Fruit fly (Drosophila melanogaster) whole organism, embryonic: ENCODE results near the gene CG46308.

Experiments
- Aef1 ChIP-seq: fragments of 200-800 bp; sonication (Bioruptor generic); IDR thresholded peaks from 3 replicates; pipeline ENCODE4 v1.3.6; 2022; ENCODE audit warnings: missing biosample characterization, missing genetic modification characterization
- CG10321 ChIP-seq: fragments of 200-800 bp; sonication (Bioruptor generic); IDR thresholded peaks from 2 replicates; pipeline ENCODE4 v1.3.6; 2022; ENCODE audit warnings: missing biosample characterization, missing genetic modification characterization
- CG12104 ChIP-seq: fragments of 200-800 bp; sonication (Bioruptor generic); optimal IDR thresholded peaks from 3 replicates; lab custom pipeline; 2016; ENCODE audit warnings: missing biosample characterization, missing genetic modification characterization
- CG1233 ChIP-seq: fragments of 200-800 bp; sonication (Bioruptor generic); optimal IDR thresholded peaks from 4 replicates; lab custom pipeline; 2018; ENCODE audit warnings: missing biosample characterization, mild to moderate bottlenecking, missing genetic modification characterization
- CG12942 ChIP-seq: fragments of 200-800 bp; sonication (Bioruptor generic); optimal IDR thresholded peaks from 3 replicates; lab custom pipeline; 2016; ENCODE audit warnings: missing biosample characterization, missing genetic modification characterization
- CG14050 ChIP-seq: fragments of 200-800 bp; sonication (Bioruptor generic); IDR thresholded peaks from 3 replicates; pipeline ENCODE4 v1.3.6; 2022; ENCODE audit warnings: missing biosample characterization, missing genetic modification characterization
- CG14667 ChIP-seq: fragments of 200-800 bp; sonication (Bioruptor generic); IDR thresholded peaks from 2 replicates; pipeline ENCODE4 v1.3.6; 2022; ENCODE audit warnings: missing biosample characterization, missing genetic modification characterization
- CG17359 ChIP-seq: fragments of 200-800 bp; sonication (Bioruptor generic); optimal IDR thresholded peaks from 3 replicates; lab custom pipeline; 2018; ENCODE audit warnings: missing biosample characterization, mild to moderate bottlenecking, missing genetic modification characterization, moderate library complexity
- CG17385 ChIP-seq: fragments of 200-800 bp; sonication (Bioruptor generic); optimal IDR thresholded peaks from 3 replicates; lab custom pipeline; 2018; ENCODE audit warnings: missing biosample characterization, mild to moderate bottlenecking, missing genetic modification characterization
- CG17829 ChIP-seq: fragments of 200-800 bp; optimal IDR thresholded peaks from 2 replicates; lab custom pipeline; 2019; ENCODE audit warnings: missing biosample characterization, mild to moderate bottlenecking, missing genetic modification characterization, moderate library complexity
- CG18599 ChIP-seq: fragments of 200-800 bp; sonication (Bioruptor generic); optimal IDR thresholded peaks from 3 replicates; lab custom pipeline; 2017; ENCODE audit warnings: missing biosample characterization, missing genetic modification characterization, mild to moderate bottlenecking, moderate library complexity, missing genetic modification reagents
- CG30403 ChIP-seq: fragments of 200-800 bp; sonication (Bioruptor generic); optimal IDR thresholded peaks from 3 replicates; lab custom pipeline; 2016; ENCODE audit warnings: missing biosample characterization, missing genetic modification characterization
- CG3281 ChIP-seq: fragments of 200-800 bp; sonication (Bioruptor generic); optimal IDR thresholded peaks from 3 replicates; lab custom pipeline; 2017; ENCODE audit warnings: missing biosample characterization, mild to moderate bottlenecking, missing genetic modification characterization
- CG4328 ChIP-seq: fragments of 200-800 bp; sonication (Bioruptor generic); optimal IDR thresholded peaks from 3 replicates; lab custom pipeline; 2017; ENCODE audit warnings: missing biosample characterization, missing genetic modification reagents, missing genetic modification characterization
- CG4424 ChIP-seq: fragments of 200-800 bp; sonication (Bioruptor generic); optimal IDR thresholded peaks from 3 replicates; lab custom pipeline; 2016; ENCODE audit warnings: missing biosample characterization, missing genetic modification characterization
- CG5953 ChIP-seq: fragments of 200-800 bp; sonication (Bioruptor generic); IDR thresholded peaks from 2 replicates; pipeline ENCODE4 v1.3.6; 2022; ENCODE audit warnings: missing biosample characterization, missing genetic modification characterization
- CG7928 ChIP-seq: fragments of 200-800 bp; sonication (Bioruptor generic); optimal IDR thresholded peaks from 2 replicates; lab custom pipeline; 2017; ENCODE audit warnings: missing biosample characterization, mild to moderate bottlenecking, missing genetic modification characterization
- CG8290 ChIP-seq, 3 experiments: fragments of 200-800 bp; sonication (Bioruptor generic); optimal IDR thresholded peaks; 2 replicates each; lab custom pipeline; 2016 to 2019; ENCODE audit warnings: missing biosample characterization in 3 of 3, missing genetic modification characterization in 3 of 3, mild to moderate bottlenecking in 2 of 3, moderate library complexity in 1 of 3
- CkIIα-i1 ChIP-seq: fragments of 200-800 bp; sonication (Bioruptor generic); IDR thresholded peaks from 2 replicates; pipeline ENCODE4 v1.3.6; 2022; ENCODE audit warnings: missing biosample characterization, missing genetic modification characterization
- Dfd ChIP-seq, 2 experiments: fragments of >200 bp; optimal IDR thresholded peaks; 2 replicates each; lab custom pipeline; 2017; ENCODE audit warnings: missing biosample characterization in 2 of 2, missing genetic modification characterization in 2 of 2
- Doc3 ChIP-seq: fragments of 200-800 bp; sonication (Bioruptor generic); IDR thresholded peaks from 3 replicates; pipeline ENCODE4 v1.3.6; 2022; ENCODE audit warnings: missing biosample characterization, missing genetic modification characterization; ENCODE audit not compliant: partially characterized antibody
- Ets65A ChIP-seq: fragments of 200-800 bp; sonication (Bioruptor generic); peaks from one replicate; lab custom pipeline; 2016; ENCODE audit warnings: missing biosample characterization, missing genetic modification characterization
- Fer2 ChIP-seq: fragments of 200-800 bp; sonication (Bioruptor generic); optimal IDR thresholded peaks from 2 replicates; lab custom pipeline; 2018; ENCODE audit warnings: missing biosample characterization, mild to moderate bottlenecking, missing genetic modification characterization, moderate library complexity
- HLH54F ChIP-seq: fragments of 200-800 bp; sonication (Bioruptor generic); optimal IDR thresholded peaks from 3 replicates; lab custom pipeline; 2016; ENCODE audit warnings: missing biosample characterization, missing genetic modification characterization
- Lim3 ChIP-seq: fragments of 200-800 bp; sonication (Bioruptor generic); IDR thresholded peaks from 2 replicates; pipeline ENCODE4 v1.3.6; 2022; ENCODE audit warnings: missing biosample characterization, missing genetic modification characterization
- MESR4 ChIP-seq: fragments of 200-800 bp; sonication (Bioruptor generic); optimal IDR thresholded peaks from 2 replicates; lab custom pipeline; 2018; ENCODE audit warnings: missing biosample characterization, mild to moderate bottlenecking, missing genetic modification characterization, moderate library complexity
- Meics ChIP-seq: fragments of 200-800 bp; sonication (Bioruptor generic); optimal IDR thresholded peaks from 2 replicates; lab custom pipeline; 2017; ENCODE audit warnings: missing biosample characterization, mild to moderate bottlenecking, missing genetic modification characterization
- Ptx1 ChIP-seq: fragments of 200-800 bp; sonication (Bioruptor generic); IDR thresholded peaks from 2 replicates; pipeline ENCODE4 v1.3.6; 2022; ENCODE audit warnings: missing biosample characterization, missing genetic modification characterization
- Sox100B ChIP-seq: fragments of 200-800 bp; sonication (Bioruptor generic); optimal IDR thresholded peaks from 3 replicates; lab custom pipeline; 2018; ENCODE audit warnings: missing biosample characterization, mild to moderate bottlenecking, missing genetic modification characterization
- al ChIP-seq: fragments of 200-800 bp; sonication (Bioruptor generic); IDR thresholded peaks from 2 replicates; pipeline ENCODE4 v1.3.6; 2022; ENCODE audit warnings: missing biosample characterization, missing genetic modification characterization
- amos ChIP-seq: fragments of 200-800 bp; sonication (Bioruptor generic); IDR thresholded peaks from 2 replicates; pipeline ENCODE4 v1.3.6; 2022; ENCODE audit warnings: missing biosample characterization, missing genetic modification characterization; ENCODE audit not compliant: partially characterized antibody
- az2 ChIP-seq: fragments of 200-800 bp; sonication (Bioruptor generic); optimal IDR thresholded peaks from 3 replicates; lab custom pipeline; 2016; ENCODE audit warnings: missing biosample characterization, missing genetic modification characterization
- bab2 ChIP-seq: fragments of 200-800 bp; sonication (Bioruptor generic); optimal IDR thresholded peaks from 2 replicates; lab custom pipeline; 2016; ENCODE audit warnings: missing biosample characterization, missing genetic modification characterization
- eve ChIP-seq, 2 experiments: fragments of >200 bp; optimal IDR thresholded peaks; 2 replicates each; lab custom pipeline; 2017; ENCODE audit warnings: missing biosample characterization in 2 of 2, missing genetic modification characterization in 2 of 2
- ewg ChIP-seq: fragments of 200-800 bp; sonication (Bioruptor generic); optimal IDR thresholded peaks from 3 replicates; lab custom pipeline; 2017; ENCODE audit warnings: mild to moderate bottlenecking, missing biosample characterization, missing genetic modification reagents, missing genetic modification characterization
- fd96Cb ChIP-seq: fragments of 200-800 bp; sonication (Bioruptor generic); optimal IDR thresholded peaks from 2 replicates; lab custom pipeline; 2018; ENCODE audit warnings: missing biosample characterization, mild to moderate bottlenecking, missing genetic modification characterization, moderate library complexity
- grau ChIP-seq: fragments of 200-800 bp; optimal IDR thresholded peaks from 3 replicates; lab custom pipeline; 2019; ENCODE audit warnings: missing biosample characterization, mild to moderate bottlenecking, missing genetic modification characterization, moderate library complexity
- gro ChIP-seq: fragments of 200-800 bp; sonication (Bioruptor generic); optimal IDR thresholded peaks from 2 replicates; lab custom pipeline; 2016; ENCODE audit warnings: missing biosample characterization, missing genetic modification characterization
- nau ChIP-seq: fragments of 200-800 bp; sonication (Bioruptor generic); optimal IDR thresholded peaks from 3 replicates; lab custom pipeline; 2017; ENCODE audit warnings: missing biosample characterization, mild to moderate bottlenecking, missing genetic modification characterization, missing genetic modification reagents
- phol ChIP-seq: fragments of 200-800 bp; sonication (Bioruptor generic); optimal IDR thresholded peaks from 3 replicates; lab custom pipeline; 2018; ENCODE audit warnings: missing biosample characterization, mild to moderate bottlenecking, missing genetic modification characterization, moderate library complexity
- pnt ChIP-seq: fragments of 200-800 bp; sonication (Bioruptor generic); optimal IDR thresholded peaks from 3 replicates; lab custom pipeline; 2016; ENCODE audit warnings: missing biosample characterization, missing genetic modification characterization
- scrt ChIP-seq: fragments of 200-800 bp; sonication (Bioruptor generic); optimal IDR thresholded peaks from 2 replicates; lab custom pipeline; 2018; ENCODE audit warnings: missing biosample characterization, mild to moderate bottlenecking, missing genetic modification characterization, moderate library complexity
- sima ChIP-seq: fragments of 200-800 bp; sonication (Bioruptor generic); optimal IDR thresholded peaks from 2 replicates; lab custom pipeline; 2016; ENCODE audit warnings: missing biosample characterization, missing genetic modification characterization
- slbo ChIP-seq: fragments of 200-800 bp; sonication (Bioruptor generic); IDR thresholded peaks from 2 replicates; pipeline ENCODE4 v1.3.6; 2022; ENCODE audit warnings: missing biosample characterization, missing genetic modification characterization
- so ChIP-seq: fragments of 200-800 bp; sonication (Bioruptor generic); IDR thresholded peaks from 3 replicates; pipeline ENCODE4 v1.3.6; 2022; ENCODE audit warnings: missing biosample characterization, missing genetic modification characterization
- stwl ChIP-seq: fragments of 200-800 bp; sonication (Bioruptor generic); optimal IDR thresholded peaks from 3 replicates; lab custom pipeline; 2018; ENCODE audit warnings: missing biosample characterization, mild to moderate bottlenecking, missing genetic modification characterization, moderate library complexity
- tio ChIP-seq: fragments of 200-800 bp; sonication (Bioruptor generic); optimal IDR thresholded peaks from 2 replicates; lab custom pipeline; 2017; ENCODE audit warnings: missing biosample characterization, missing genetic modification characterization, inconsistent platforms
- unpg ChIP-seq: fragments of 200-800 bp; sonication (Bioruptor generic); optimal IDR thresholded peaks from 3 replicates; lab custom pipeline; 2018; ENCODE audit warnings: missing biosample characterization, mild to moderate bottlenecking, missing genetic modification characterization, moderate library complexity
- zfh2 ChIP-seq: fragments of 200-800 bp; sonication (Bioruptor generic); optimal IDR thresholded peaks from 2 replicates; lab custom pipeline; 2016; ENCODE audit warnings: missing biosample characterization, missing genetic modification characterization

The CG46308 gene

dm6 chr2L:13460911-13461866 lies at the start of gene CG46308 (continued):
- TF ChIP-seq CG4424 (no peak), az2 (GFP tag; lab: Kevin White, UChicago) (no peak), grau (no peak), CG3281 (GFP tag; lab: Kevin White, UChicago) (peak; percentile 49), CG14050 (no peak), CG30403 (GFP tag; lab: Kevin White, UChicago) (peak; percentile 30), Sox100B (GFP tag; lab: Kevin White, UChicago) (no peak), Aef1 (GFP tag; lab: Robert Waterston, UW) (no peak), unpg (GFP tag; lab: Kevin White, UChicago) (no peak), CG1233 (no peak), MESR4 (no peak), nau (no peak), fd96Cb (no peak), CG17359 (tag; lab: Kevin White, UChicago) (no peak), ewg (GFP tag; lab: Kevin White, UChicago) (no peak), CG12104 (GFP tag; lab: Kevin White, UChicago) (no peak), Ptx1 (GFP tag; lab: Robert Waterston, UW) (no peak), CG17829 (no peak), CG17385 (GFP tag; lab: Kevin White, UChicago) (peak; percentile 39), CG14667 (GFP tag; lab: Robert Waterston, UW) (0 out of 2 replicates have a peak, but pooled peaks have one; percentile 6), Fer2 (tag; lab: Kevin White, UChicago) (no peak), eve (GFP tag; optimal IDR thresholded peaks at IDR 0.05; lab: Kevin White, UChicago) (no peak), Doc3 (GFP tag; lab: Robert Waterston, UW) (no peak), pnt (GFP tag; lab: Kevin White, UChicago) (peak; percentile 11), CkIIα-i1 (GFP tag; lab: Robert Waterston, UW) (no peak), Lim3 (GFP tag; lab: Robert Waterston, UW) (no peak), Ets65A (GFP tag; lab: Kevin White, UChicago) (peak; percentile 68), CG18599 (GFP tag; lab: Kevin White, UChicago) (peak; percentile 80), CG4328 (GFP tag; lab: Kevin White, UChicago) (no peak), al (no peak), HLH54F (GFP tag; lab: Kevin White, UChicago) (peak; percentile 20), CG5953 (GFP tag; lab: Robert Waterston, UW) (no peak), bab2 (peak; percentile 2), gro (GFP tag; lab: Kevin White, UChicago) (peak; percentile 0), CG10321 (no peak), Meics (GFP tag; lab: Kevin White, UChicago) (peak; percentile 62), stwl (tag; lab: Kevin White, UChicago) (no peak), sima (no peak), scrt (peak; percentile 24), slbo (peak; percentile 36; the same call in 1 of the 2 replicates), Dfd (GFP tag; optimal IDR thresholded peaks at IDR 0.05; lab: Kevin White, UChicago) (no peak), phol (tag; lab: Kevin White, UChicago) (no peak), so (GFP tag; lab: Robert Waterston, UW) (no peak), CG12942 (no peak), zfh2 (no peak), tio (GFP tag; lab: Kevin White, UChicago) (peak; percentile 10), CG7928 (GFP tag; lab: Kevin White, UChicago) (no peak), CG8290 (GFP tag; optimal IDR thresholded peaks at IDR 0.05; lab: Kevin White, UChicago) (no peak), CG8290 (tag; optimal IDR thresholded peaks at IDR 0.05; lab: Kevin White, UChicago) (no peak), amos (no peak)
